Worm (Caenorhabditis elegans): ENCODE measurements around the gene F40G9.14.

- TF ChIP-seq him-1 (tag; optimal IDR thresholded peaks at IDR 0.05), result no peak
- no peak for TF ChIP-seq W03F9.2 (tag; optimal IDR thresholded peaks at IDR 0.05)
These were observed 33.8 kb upstream of the F40G9.14 start for ce11 chrIII:211387-211786.
